Worm (Caenorhabditis elegans) whole organism, L2 larva: ENCODE measurements around the gene C01G12.7.
"Not testable (repeated sequence)": the region's sequence is repeated elsewhere in the genome, so short reads cannot be mapped to it uniquely, and the experiment has no call there.

Experiments
- nhr-10 ChIP-seq: sonication (generic microtip); optimal IDR thresholded peaks from 2 replicates; lab custom pipeline; 2017; ENCODE audit warnings: missing biosample characterization, missing genetic modification characterization
- nhr-11 ChIP-seq: fragments of 150-350 bp; optimal IDR thresholded peaks from 2 replicates; lab custom pipeline; 2014; ENCODE audit warnings: missing biosample characterization, missing genetic modification characterization
- snpc-4 ChIP-seq: fragments of 150-350 bp; optimal IDR thresholded peaks from 2 replicates; lab custom pipeline; 2014; ENCODE audit warnings: missing biosample characterization, missing genetic modification characterization

ce11 chrII:14641387-14641786 is 49.7 kb upstream of the C01G12.7 start:
- not testable (repeated sequence) for TF ChIP-seq nhr-10; nhr-11 (tag; lab: Kevin White, UChicago)
- peak; percentile 82 for TF ChIP-seq snpc-4 (tag; lab: Kevin White, UChicago)
